Fruit fly (Drosophila melanogaster): ENCODE data around the gene RpS13.

DNA sequence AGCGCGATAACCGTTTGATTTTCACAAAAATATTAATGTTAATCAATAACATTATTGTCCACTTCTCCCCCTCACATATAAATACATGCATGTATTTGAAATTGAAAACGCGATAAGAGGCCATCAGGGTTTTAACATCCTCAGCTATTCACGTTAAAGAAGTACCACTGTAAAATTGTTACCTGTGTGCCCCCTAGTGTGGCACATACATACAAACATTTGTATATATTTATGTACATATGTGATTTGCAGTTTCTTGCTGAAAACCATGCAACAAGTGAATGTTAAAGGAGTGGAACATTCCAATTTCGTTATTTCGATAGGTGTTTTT is 1.5 kb downstream of the RpS13 start:
- TF ChIP-seq CG6276 (GFP tag; optimal IDR thresholded peaks at IDR 0.05) (no peak), Smox (GFP tag; optimal IDR thresholded peaks at IDR 0.05) (no peak), CG16779 (tag; optimal IDR thresholded peaks at IDR 0.05) (no peak), CG32006 (GFP tag; optimal IDR thresholded peaks at IDR 0.05) (no peak), spab (GFP tag; optimal IDR thresholded peaks at IDR 0.05) (no peak), CG11762 (GFP tag; optimal IDR thresholded peaks at IDR 0.05; ENCODE audit: insufficient read depth) (no peak), Ets21C (GFP tag; optimal IDR thresholded peaks at IDR 0.05) (no peak), Blimp-1 (GFP tag; optimal IDR thresholded peaks at IDR 0.05) (no peak), Ets96B (tag; optimal IDR thresholded peaks at IDR 0.05) (no peak), CG1621 (tag; optimal IDR thresholded peaks at IDR 0.05) (no peak), CG10669 (GFP tag; optimal IDR thresholded peaks at IDR 0.05) (no peak)

Measured in whole organism, prepupa.